Fruit fly (Drosophila melanogaster) whole organism, embryonic: Measurements from ENCODE around the gene Or83a.

Experiments used
- Awh ChIP-seq: fragments of 200-800 bp; sonication (Bioruptor generic); IDR thresholded peaks from 2 replicates; pipeline ENCODE4, ENCODE4 v1.3.6; 2022; ENCODE audit warnings: missing biosample characterization, missing genetic modification characterization
- CG13287 ChIP-seq: fragments of 200-800 bp; sonication (Bioruptor generic); IDR thresholded peaks from 2 replicates; pipeline ENCODE4 v1.3.6; 2022; ENCODE audit warnings: missing biosample characterization, missing genetic modification characterization; ENCODE audit not compliant: partially characterized antibody
- CG15514 ChIP-seq: fragments of 200-800 bp; sonication (Bioruptor generic); optimal IDR thresholded peaks from 3 replicates; lab custom pipeline; 2017; ENCODE audit warnings: missing biosample characterization, missing genetic modification characterization, mild to moderate bottlenecking, moderate library complexity, missing genetic modification reagents
- CG2889 ChIP-seq: fragments of 200-800 bp; sonication (Bioruptor generic); IDR thresholded peaks from 3 replicates; pipeline ENCODE4 v1.3.6; 2022; ENCODE audit warnings: missing biosample characterization, missing genetic modification characterization
- CG32767 ChIP-seq: fragments of 200-800 bp; sonication (Bioruptor generic); IDR thresholded peaks from 2 replicates; pipeline ENCODE4 v1.3.6; 2022; ENCODE audit warnings: missing biosample characterization, missing genetic modification characterization
- CG5180 ChIP-seq: fragments of 200-800 bp; sonication (Bioruptor generic); optimal IDR thresholded peaks from 3 replicates; lab custom pipeline; 2017; ENCODE audit warnings: missing biosample characterization, missing genetic modification characterization, mild to moderate bottlenecking, moderate library complexity, missing genetic modification reagents
- CG6272 ChIP-seq: fragments of 200-800 bp; sonication (Bioruptor generic); IDR thresholded peaks from 2 replicates; pipeline ENCODE4 v1.3.6; 2022; ENCODE audit warnings: missing biosample characterization, missing genetic modification characterization
- CG8290 ChIP-seq, 3 experiments: fragments of 200-800 bp; sonication (Bioruptor generic); optimal IDR thresholded peaks; 2 replicates each; lab custom pipeline; 2016 to 2019; ENCODE audit warnings: missing biosample characterization in 3 of 3, missing genetic modification characterization in 3 of 3, mild to moderate bottlenecking in 2 of 3, moderate library complexity in 1 of 3
- CG9797 ChIP-seq: fragments of 200-800 bp; sonication (Bioruptor generic); optimal IDR thresholded peaks from 3 replicates; lab custom pipeline; 2018; ENCODE audit warnings: missing biosample characterization, mild to moderate bottlenecking, missing genetic modification characterization
- CkIIα-i1 ChIP-seq: fragments of 200-800 bp; sonication (Bioruptor generic); IDR thresholded peaks from 2 replicates; pipeline ENCODE4 v1.3.6; 2022; ENCODE audit warnings: missing biosample characterization, missing genetic modification characterization
- Dip2 ChIP-seq: fragments of 200-800 bp; sonication (Bioruptor generic); IDR thresholded peaks from 2 replicates; pipeline ENCODE4 v1.3.6; 2022; ENCODE audit warnings: missing biosample characterization, missing genetic modification characterization
- Dp ChIP-seq: fragments of 200-800 bp; sonication (Bioruptor generic); optimal IDR thresholded peaks from 2 replicates; lab custom pipeline; 2018; ENCODE audit warnings: missing biosample characterization, mild to moderate bottlenecking, missing genetic modification characterization, moderate library complexity
- HHEX ChIP-seq: fragments of 200-800 bp; sonication (Bioruptor generic); optimal IDR thresholded peaks from 3 replicates; lab custom pipeline; 2017; ENCODE audit warnings: missing biosample characterization, mild to moderate bottlenecking, missing genetic modification characterization, missing genetic modification reagents
- HmgD ChIP-seq: fragments of 200-800 bp; sonication (Bioruptor generic); optimal IDR thresholded peaks from 3 replicates; lab custom pipeline; 2016; ENCODE audit warnings: missing biosample characterization, missing genetic modification characterization
- MBD-R2 ChIP-seq: fragments of 200-800 bp; sonication (Bioruptor generic); IDR thresholded peaks from 2 replicates; pipeline ENCODE4 v1.3.6; 2022; ENCODE audit warnings: missing biosample characterization, missing genetic modification characterization
- MESR4 ChIP-seq: fragments of 200-800 bp; sonication (Bioruptor generic); optimal IDR thresholded peaks from 2 replicates; lab custom pipeline; 2018; ENCODE audit warnings: missing biosample characterization, mild to moderate bottlenecking, missing genetic modification characterization, moderate library complexity
- Med ChIP-seq: fragments of 200-800 bp; sonication (Bioruptor generic); peaks from one replicate; lab custom pipeline; 2016; ENCODE audit warnings: missing biosample characterization, missing genetic modification characterization, mild to moderate bottlenecking, inconsistent platforms, moderate library complexity
- Neu2 ChIP-seq: fragments of 200-800 bp; sonication (Bioruptor generic); optimal IDR thresholded peaks from 3 replicates; lab custom pipeline; 2016; ENCODE audit warnings: missing biosample characterization, missing genetic modification characterization, borderline replicate concordance
- Optix ChIP-seq: fragments of 200-800 bp; sonication (Bioruptor generic); IDR thresholded peaks from 3 replicates; pipeline ENCODE4 v1.3.6; 2022; ENCODE audit warnings: missing biosample characterization, missing genetic modification characterization
- Rx ChIP-seq: fragments of 200-800 bp; sonication (Bioruptor generic); IDR thresholded peaks from 2 replicates; pipeline ENCODE4 v1.3.6; 2022; ENCODE audit warnings: missing biosample characterization, missing genetic modification characterization
- Vsx1 ChIP-seq: fragments of 200-800 bp; sonication (Bioruptor generic); optimal IDR thresholded peaks from 2 replicates; lab custom pipeline; 2017; ENCODE audit warnings: missing biosample characterization, mild to moderate bottlenecking, missing genetic modification characterization, missing genetic modification reagents
- Xrp1 ChIP-seq: fragments of 200-800 bp; sonication (Bioruptor generic); IDR thresholded peaks from 2 replicates; pipeline ENCODE4 v1.3.6; 2022; ENCODE audit warnings: missing biosample characterization, missing genetic modification characterization
- abd-A ChIP-seq: fragments of 200-800 bp; sonication (Bioruptor generic); optimal IDR thresholded peaks from 3 replicates; lab custom pipeline; 2019; ENCODE audit warnings: missing biosample characterization, mild to moderate bottlenecking, missing genetic modification characterization, moderate library complexity
- ato ChIP-seq: fragments of 200-800 bp; sonication (Bioruptor generic); IDR thresholded peaks from 2 replicates; pipeline ENCODE4 v1.3.6; 2022; ENCODE audit warnings: missing biosample characterization, missing genetic modification characterization; ENCODE audit not compliant: partially characterized antibody
- bigmax ChIP-seq: fragments of 200-800 bp; sonication (Bioruptor generic); optimal IDR thresholded peaks from 2 replicates; lab custom pipeline; 2018; ENCODE audit warnings: missing biosample characterization, mild to moderate bottlenecking, missing genetic modification characterization
- ewg ChIP-seq: fragments of 200-800 bp; sonication (Bioruptor generic); optimal IDR thresholded peaks from 3 replicates; lab custom pipeline; 2017; ENCODE audit warnings: mild to moderate bottlenecking, missing biosample characterization, missing genetic modification reagents, missing genetic modification characterization
- hth ChIP-seq: fragments of >200 bp; optimal IDR thresholded peaks from 2 replicates; lab custom pipeline; 2017; ENCODE audit warnings: inconsistent platforms
- jigr1 ChIP-seq: fragments of 200-800 bp; sonication (Bioruptor generic); IDR thresholded peaks from 3 replicates; pipeline ENCODE4 v1.3.6; 2022; ENCODE audit warnings: missing biosample characterization, missing genetic modification characterization
- nom ChIP-seq: fragments of 200-800 bp; sonication (Bioruptor generic); optimal IDR thresholded peaks from 2 replicates; lab custom pipeline; 2017; ENCODE audit warnings: missing biosample characterization, missing genetic modification characterization, mild to moderate bottlenecking, moderate library complexity, missing genetic modification reagents
- onecut ChIP-seq: fragments of 200-800 bp; sonication (Bioruptor generic); IDR thresholded peaks from 2 replicates; pipeline ENCODE4 v1.3.6; 2022; ENCODE audit warnings: missing biosample characterization, missing genetic modification characterization
- pita ChIP-seq: fragments of 200-800 bp; sonication (Bioruptor generic); optimal IDR thresholded peaks from 2 replicates; lab custom pipeline; 2017; ENCODE audit warnings: missing biosample characterization, mild to moderate bottlenecking, missing genetic modification characterization
- pzg ChIP-seq: fragments of 200-800 bp; sonication (Bioruptor generic); optimal IDR thresholded peaks from 3 replicates; lab custom pipeline; 2018; ENCODE audit warnings: missing biosample characterization, mild to moderate bottlenecking, missing genetic modification characterization, moderate library complexity
- run ChIP-seq: fragments of 200-800 bp; sonication (Bioruptor generic); optimal IDR thresholded peaks from 3 replicates; lab custom pipeline; 2018; ENCODE audit warnings: missing biosample characterization, mild to moderate bottlenecking, missing genetic modification characterization
- scrt ChIP-seq: fragments of 200-800 bp; sonication (Bioruptor generic); optimal IDR thresholded peaks from 2 replicates; lab custom pipeline; 2018; ENCODE audit warnings: missing biosample characterization, mild to moderate bottlenecking, missing genetic modification characterization, moderate library complexity
- sens ChIP-seq: fragments of 200-800 bp; sonication (Bioruptor generic); peaks from one replicate; lab custom pipeline; 2016; ENCODE audit warnings: missing biosample characterization, missing genetic modification characterization
- unc-4 ChIP-seq: fragments of 200-800 bp; sonication (Bioruptor generic); IDR thresholded peaks from 2 replicates; pipeline ENCODE4 v1.3.6; 2022; ENCODE audit warnings: missing biosample characterization, missing genetic modification characterization; ENCODE audit not compliant: partially characterized antibody
- vvl ChIP-seq: fragments of 200-800 bp; sonication (Bioruptor generic); IDR thresholded peaks from 2 replicates; pipeline ENCODE4 v1.3.6; 2022; ENCODE audit warnings: missing biosample characterization, missing genetic modification characterization
- zen2 ChIP-seq: fragments of 200-800 bp; sonication (Bioruptor generic); IDR thresholded peaks from 3 replicates; pipeline ENCODE4 v1.3.6; 2022; ENCODE audit warnings: missing biosample characterization, missing genetic modification characterization; ENCODE audit not compliant: partially characterized antibody

Gene Or83a

DNA sequence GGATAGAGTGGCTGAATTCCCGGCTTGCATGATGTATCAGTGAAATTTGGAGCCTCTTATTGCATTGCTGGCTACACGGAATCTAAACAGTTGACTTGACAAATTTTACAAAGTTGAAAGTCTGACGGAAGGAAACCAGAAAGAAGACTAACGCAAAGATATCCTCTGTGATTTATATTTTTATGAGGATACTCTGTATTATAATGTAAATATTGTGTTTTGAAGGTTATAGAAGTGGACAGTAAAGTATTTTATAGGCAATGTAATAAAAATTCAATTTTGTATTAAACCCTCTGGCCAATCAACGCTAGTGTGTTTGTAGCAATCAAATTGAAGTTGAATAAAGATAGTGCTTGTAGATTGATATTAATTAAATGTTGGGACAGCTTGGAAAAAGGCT is 11.4 kb downstream of the Or83a start, which contains the start of gene CG14668:
CG14668 (minus strand) TSS at position 101 of the 400 bp plus-strand sequence.
- TF ChIP-seq Optix (no peak), bigmax (GFP tag; lab: Kevin White, UChicago) (no peak), ato (no peak), sens (peak; percentile 20), CG2889 (GFP tag; lab: Robert Waterston, UW) (no peak), Xrp1 (GFP tag; lab: Robert Waterston, UW) (no peak), CG5180 (GFP tag; lab: Kevin White, UChicago) (no peak), HmgD (GFP tag; lab: Kevin White, UChicago) (no peak)

DNA sequence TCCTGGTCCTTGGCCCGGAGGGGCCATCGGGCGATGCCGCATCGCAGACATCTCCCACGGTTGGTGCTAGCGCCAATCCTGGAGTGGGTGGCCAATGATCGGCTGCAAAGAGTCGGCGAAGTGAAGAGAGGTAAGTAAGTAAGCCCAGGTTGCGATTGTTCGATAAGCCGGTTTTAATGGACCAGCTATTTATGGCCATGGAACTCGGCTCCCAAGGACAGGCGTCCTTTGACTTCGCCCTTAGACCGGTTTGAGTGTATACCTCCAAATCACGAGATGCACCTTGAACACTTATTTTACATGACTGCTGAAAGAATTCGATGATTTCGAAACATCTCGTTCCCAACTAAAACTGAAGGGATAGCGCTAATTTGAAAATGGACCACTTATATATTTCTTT is 13.2 kb downstream of the Or83a start:
- TF ChIP-seq nom (GFP tag; lab: Kevin White, UChicago) (peak; percentile 8), zen2 (GFP tag; lab: Robert Waterston, UW) (0 out of 3 replicates have a peak, but pooled peaks have one; percentile 15), pita (no peak), unc-4 (GFP tag; lab: Robert Waterston, UW) (no peak), Rx (GFP tag; lab: Robert Waterston, UW) (0 out of 2 replicates have a peak, but pooled peaks have one; percentile 10)

DNA sequence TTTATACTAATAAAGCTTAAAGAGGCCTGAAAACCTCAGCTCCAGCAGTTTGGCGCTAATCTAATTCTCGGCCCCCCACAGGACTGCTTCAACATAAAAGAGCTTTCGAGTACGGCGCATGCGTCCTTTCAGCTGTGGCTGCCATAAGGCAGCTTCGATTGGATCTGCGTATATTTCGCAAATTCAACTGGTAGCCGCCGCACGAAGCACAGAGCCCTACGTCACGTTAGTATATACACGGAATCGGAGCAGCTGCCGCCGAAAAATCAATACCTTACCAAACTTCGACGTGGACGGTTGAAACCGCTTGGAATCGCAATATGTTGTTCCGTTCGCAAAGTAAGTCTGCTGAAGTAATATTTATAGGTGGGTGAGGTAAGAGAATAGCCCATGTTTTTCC is 22.4 kb downstream of the Or83a start, which contains the start of gene 7B2:
7B2 (plus strand) TSS at position 169 of the 400 bp plus-strand sequence.
- TF ChIP-seq Dip2 (GFP tag; lab: Robert Waterston, UW): no peak
- peak; percentile 97 for TF ChIP-seq onecut (GFP tag; lab: Robert Waterston, UW)
- peak; percentile 16 for TF ChIP-seq MESR4 (GFP tag; lab: Kevin White, UChicago)
- no peak for TF ChIP-seq CG8290 (GFP tag; optimal IDR thresholded peaks at IDR 0.05; lab: Kevin White, UChicago)
- TF ChIP-seq CG8290 (tag; optimal IDR thresholded peaks at IDR 0.05; lab: Kevin White, UChicago): no peak
- no peak for TF ChIP-seq CkIIα-i1 (GFP tag; lab: Robert Waterston, UW)
- TF ChIP-seq abd-A (tag; lab: Kevin White, UChicago): no peak
- TF ChIP-seq vvl: no peak
- TF ChIP-seq pzg (GFP tag; lab: Kevin White, UChicago): peak; percentile 17
- peak; percentile 16; the same call in 1 of the 2 replicates for TF ChIP-seq CG32767 (GFP tag; lab: Robert Waterston, UW)
- TF ChIP-seq run: no peak
- TF ChIP-seq CG15514 (GFP tag; lab: Kevin White, UChicago): peak; percentile 8
- no peak for TF ChIP-seq jigr1
- TF ChIP-seq MBD-R2 (GFP tag; lab: Robert Waterston, UW): peak; percentile 13; the same call in 1 of the 2 replicates
- TF ChIP-seq Med (GFP tag; lab: Kevin White, UChicago): peak; percentile 23
- TF ChIP-seq Vsx1 (GFP tag; lab: Kevin White, UChicago): no peak
- peak; percentile 89 for TF ChIP-seq ewg
- TF ChIP-seq Dp (GFP tag; lab: Kevin White, UChicago): peak; percentile 2
- no peak for TF ChIP-seq Neu2 (GFP tag; lab: Kevin White, UChicago)
- TF ChIP-seq Awh (GFP tag; lab: Robert Waterston, UW): no peak
- peak; percentile 98 for TF ChIP-seq scrt (GFP tag; lab: Kevin White, UChicago)
- no peak for TF ChIP-seq CG13287 (GFP tag; lab: Robert Waterston, UW)
- no peak for TF ChIP-seq HHEX
- TF ChIP-seq CG9797 (GFP tag; lab: Kevin White, UChicago): no peak
- no peak for TF ChIP-seq CG6272 (GFP tag; lab: Robert Waterston, UW)
- TF ChIP-seq hth: no peak
